Fruit fly (Drosophila melanogaster) whole organism, embryonic: ENCODE measurements around the gene RpS28b.
A peak's percentile ranks its signal among the peaks of the same experiment; 100 is the strongest.

Experiments used
- Bteb2 ChIP-seq: fragments of 200-800 bp; sonication (Bioruptor generic); optimal IDR thresholded peaks from 2 replicates; lab custom pipeline; 2016; ENCODE audit warnings: missing biosample characterization, missing genetic modification characterization
- CG11093 ChIP-seq: fragments of 200-800 bp; sonication (Bioruptor generic); IDR thresholded peaks from 3 replicates; pipeline ENCODE4 v1.3.6; 2022; ENCODE audit warnings: missing biosample characterization, missing genetic modification characterization
- CG11504 ChIP-seq: fragments of 200-800 bp; sonication (Bioruptor generic); optimal IDR thresholded peaks from 3 replicates; lab custom pipeline; 2019; ENCODE audit warnings: missing biosample characterization, mild to moderate bottlenecking, missing genetic modification characterization, moderate library complexity
- CG11696 ChIP-seq: fragments of 200-800 bp; sonication (Bioruptor generic); IDR thresholded peaks from 2 replicates; pipeline ENCODE4 v1.3.6; 2022; ENCODE audit warnings: missing biosample characterization, missing genetic modification characterization
- CG12769 ChIP-seq: fragments of 200-800 bp; sonication (Bioruptor generic); optimal IDR thresholded peaks from 2 replicates; lab custom pipeline; 2019; ENCODE audit warnings: missing biosample characterization, mild to moderate bottlenecking, missing genetic modification characterization, moderate library complexity
- CG14050 ChIP-seq: fragments of 200-800 bp; sonication (Bioruptor generic); IDR thresholded peaks from 3 replicates; pipeline ENCODE4 v1.3.6; 2022; ENCODE audit warnings: missing biosample characterization, missing genetic modification characterization
- CG14667 ChIP-seq: fragments of 200-800 bp; sonication (Bioruptor generic); IDR thresholded peaks from 2 replicates; pipeline ENCODE4 v1.3.6; 2022; ENCODE audit warnings: missing biosample characterization, missing genetic modification characterization
- CG1647 ChIP-seq: fragments of 200-800 bp; sonication (Bioruptor generic); optimal IDR thresholded peaks from 3 replicates; lab custom pipeline; 2016; ENCODE audit warnings: missing biosample characterization, missing genetic modification characterization
- CG16813 ChIP-seq: fragments of 200-800 bp; sonication (Bioruptor generic); IDR thresholded peaks from 3 replicates; pipeline ENCODE4 v1.3.6; 2022; ENCODE audit warnings: missing biosample characterization, missing genetic modification characterization; ENCODE audit not compliant: partially characterized antibody
- CG18262 ChIP-seq: fragments of 200-800 bp; optimal IDR thresholded peaks from 3 replicates; lab custom pipeline; 2019; ENCODE audit warnings: missing biosample characterization, mild to moderate bottlenecking, missing genetic modification characterization, moderate library complexity
- CG1832 ChIP-seq: fragments of 200-800 bp; sonication (Bioruptor generic); optimal IDR thresholded peaks from 2 replicates; lab custom pipeline; 2017; ENCODE audit warnings: missing biosample characterization, mild to moderate bottlenecking, missing genetic modification characterization, inconsistent platforms
- CG2129 ChIP-seq: fragments of 200-800 bp; sonication (Bioruptor generic); IDR thresholded peaks from 2 replicates; pipeline ENCODE4 v1.3.6; 2022; ENCODE audit warnings: missing biosample characterization, missing genetic modification characterization; ENCODE audit not compliant: partially characterized antibody
- CG2678 ChIP-seq: fragments of 200-800 bp; sonication (Bioruptor generic); optimal IDR thresholded peaks from 3 replicates; lab custom pipeline; 2019; ENCODE audit warnings: missing biosample characterization, mild to moderate bottlenecking, missing genetic modification characterization, moderate library complexity
- CG6654 ChIP-seq: fragments of 200-800 bp; sonication (Bioruptor generic); optimal IDR thresholded peaks from 2 replicates; lab custom pipeline; 2017; ENCODE audit warnings: missing biosample characterization, mild to moderate bottlenecking, missing genetic modification characterization
- CG6689 ChIP-seq: fragments of 200-800 bp; sonication (Bioruptor generic); IDR thresholded peaks from 2 replicates; pipeline ENCODE4 v1.3.6; 2022; ENCODE audit warnings: missing biosample characterization, missing genetic modification characterization
- CG6854 ChIP-seq: fragments of 200-800 bp; sonication (Bioruptor generic); optimal IDR thresholded peaks from 3 replicates; lab custom pipeline; 2017; ENCODE audit warnings: missing biosample characterization, mild to moderate bottlenecking, missing genetic modification characterization
- CG7357 ChIP-seq: fragments of 200-800 bp; sonication (Bioruptor generic); IDR thresholded peaks from 3 replicates; pipeline ENCODE4 v1.3.6; 2022; ENCODE audit warnings: missing biosample characterization, missing genetic modification characterization
- CG9797 ChIP-seq: fragments of 200-800 bp; sonication (Bioruptor generic); optimal IDR thresholded peaks from 3 replicates; lab custom pipeline; 2018; ENCODE audit warnings: missing biosample characterization, mild to moderate bottlenecking, missing genetic modification characterization
- CHES-1-like ChIP-seq: fragments of 200-800 bp; sonication (Bioruptor generic); optimal IDR thresholded peaks from 2 replicates; lab custom pipeline; 2016; ENCODE audit warnings: missing biosample characterization, missing genetic modification characterization
- D19B ChIP-seq: fragments of 200-800 bp; sonication (Bioruptor generic); optimal IDR thresholded peaks from 2 replicates; lab custom pipeline; 2017; ENCODE audit warnings: missing biosample characterization, mild to moderate bottlenecking, missing genetic modification characterization
- Dp ChIP-seq: fragments of 200-800 bp; sonication (Bioruptor generic); optimal IDR thresholded peaks from 2 replicates; lab custom pipeline; 2018; ENCODE audit warnings: missing biosample characterization, mild to moderate bottlenecking, missing genetic modification characterization, moderate library complexity
- E2f1 ChIP-seq: fragments of 200-800 bp; sonication (Bioruptor generic); IDR thresholded peaks from 2 replicates; pipeline ENCODE4 v1.3.6; 2022; ENCODE audit warnings: missing biosample characterization, missing genetic modification characterization
- E2f2 ChIP-seq: fragments of 200-800 bp; sonication (Bioruptor generic); IDR thresholded peaks from 2 replicates; pipeline ENCODE4 v1.3.6; 2022; ENCODE audit warnings: missing biosample characterization, missing genetic modification characterization
- Eip74EF ChIP-seq, 2 experiments: fragments of 200-800 bp in 1 of 2; fragments of >200 bp in 1 of 2; sonication (Bioruptor generic) in 1 of 2; optimal IDR thresholded peaks; 2 replicates each; lab custom pipeline; 2017 to 2019; ENCODE audit warnings: missing biosample characterization in 2 of 2, missing genetic modification characterization in 2 of 2, mild to moderate bottlenecking in 1 of 2, moderate library complexity in 1 of 2
- Elba2 ChIP-seq: fragments of 200-800 bp; sonication (Bioruptor generic); optimal IDR thresholded peaks from 3 replicates; lab custom pipeline; 2016; ENCODE audit warnings: missing biosample characterization, missing genetic modification characterization
- Ets65A ChIP-seq: fragments of 200-800 bp; sonication (Bioruptor generic); peaks from one replicate; lab custom pipeline; 2016; ENCODE audit warnings: missing biosample characterization, missing genetic modification characterization
- Fer3 ChIP-seq: fragments of 200-800 bp; sonication (Bioruptor generic); optimal IDR thresholded peaks from 2 replicates; lab custom pipeline; 2018; ENCODE audit warnings: missing biosample characterization, mild to moderate bottlenecking, missing genetic modification characterization, moderate library complexity
- HLH3B ChIP-seq: fragments of 200-800 bp; sonication (Bioruptor generic); IDR thresholded peaks from 2 replicates; pipeline ENCODE4 v1.3.6; 2022; ENCODE audit warnings: missing biosample characterization, missing genetic modification characterization
- Hand ChIP-seq: fragments of 200-800 bp; sonication (Bioruptor generic); optimal IDR thresholded peaks from 2 replicates; lab custom pipeline; 2017; ENCODE audit warnings: mild to moderate bottlenecking, missing biosample characterization, missing genetic modification reagents, missing genetic modification characterization
- MBD-R2 ChIP-seq: fragments of 200-800 bp; sonication (Bioruptor generic); IDR thresholded peaks from 2 replicates; pipeline ENCODE4 v1.3.6; 2022; ENCODE audit warnings: missing biosample characterization, missing genetic modification characterization
- Nf-YA ChIP-seq: fragments of 200-800 bp; sonication (Bioruptor generic); IDR thresholded peaks from 2 replicates; pipeline ENCODE4 v1.3.6; 2022; ENCODE audit warnings: missing biosample characterization, missing genetic modification characterization
- Nf-YC ChIP-seq: fragments of 200-800 bp; optimal IDR thresholded peaks from 3 replicates; lab custom pipeline; 2019; ENCODE audit warnings: missing biosample characterization, mild to moderate bottlenecking, missing genetic modification characterization, moderate library complexity
- ase ChIP-seq: fragments of 200-800 bp; sonication (Bioruptor generic); IDR thresholded peaks from 3 replicates; pipeline ENCODE4 v1.3.6; 2022; ENCODE audit warnings: missing biosample characterization, missing genetic modification characterization
- cad ChIP-seq: fragments of >200 bp; optimal IDR thresholded peaks from 2 replicates; lab custom pipeline; 2017; ENCODE audit warnings: missing biosample characterization, missing genetic modification characterization
- crol ChIP-seq: fragments of 200-800 bp; sonication (Bioruptor generic); IDR thresholded peaks from 2 replicates; pipeline ENCODE4 v1.3.6; 2022; ENCODE audit warnings: missing biosample characterization, missing genetic modification characterization
- en ChIP-seq: fragments of 200-800 bp; sonication (Bioruptor generic); optimal IDR thresholded peaks from 2 replicates; lab custom pipeline; 2016; ENCODE audit warnings: missing biosample characterization, missing genetic modification characterization
- eyg ChIP-seq: fragments of 200-800 bp; sonication (Bioruptor generic); optimal IDR thresholded peaks from 3 replicates; lab custom pipeline; 2016; ENCODE audit warnings: missing biosample characterization, missing genetic modification characterization
- fd64A ChIP-seq: fragments of 200-800 bp; sonication (Bioruptor generic); optimal IDR thresholded peaks from 3 replicates; lab custom pipeline; 2018; ENCODE audit warnings: missing biosample characterization, mild to moderate bottlenecking, missing genetic modification characterization
- fru ChIP-seq: fragments of >200 bp; optimal IDR thresholded peaks from 2 replicates; lab custom pipeline; 2017
- gem ChIP-seq: fragments of 200-800 bp; sonication (Bioruptor generic); optimal IDR thresholded peaks from 2 replicates; lab custom pipeline; 2019; ENCODE audit warnings: missing biosample characterization, mild to moderate bottlenecking, missing genetic modification characterization, moderate library complexity
- gt ChIP-seq: fragments of 200-800 bp; sonication (Bioruptor generic); IDR thresholded peaks from 2 replicates; pipeline ENCODE4 v1.3.6; 2022; ENCODE audit warnings: missing biosample characterization, missing genetic modification characterization
- inv ChIP-seq: fragments of 200-800 bp; sonication (Bioruptor generic); IDR thresholded peaks from 2 replicates; pipeline ENCODE4 v1.3.6; 2022; ENCODE audit warnings: missing biosample characterization, missing genetic modification characterization; ENCODE audit not compliant: partially characterized antibody
- klu ChIP-seq: fragments of 200-800 bp; sonication (Bioruptor generic); IDR thresholded peaks from 2 replicates; pipeline ENCODE4 v1.3.6; 2022; ENCODE audit warnings: missing biosample characterization, missing genetic modification characterization
- p53 ChIP-seq: fragments of 200-800 bp; sonication (Bioruptor generic); optimal IDR thresholded peaks from 2 replicates; lab custom pipeline; 2016; ENCODE audit warnings: missing biosample characterization, missing genetic modification characterization
- pnt ChIP-seq: fragments of 200-800 bp; sonication (Bioruptor generic); optimal IDR thresholded peaks from 3 replicates; lab custom pipeline; 2016; ENCODE audit warnings: missing biosample characterization, missing genetic modification characterization
- salm ChIP-seq: fragments of 200-800 bp; sonication (Bioruptor generic); optimal IDR thresholded peaks from 2 replicates; lab custom pipeline; 2018; ENCODE audit warnings: missing biosample characterization, mild to moderate bottlenecking, missing genetic modification characterization
- sens ChIP-seq: fragments of 200-800 bp; sonication (Bioruptor generic); peaks from one replicate; lab custom pipeline; 2016; ENCODE audit warnings: missing biosample characterization, missing genetic modification characterization
- sna ChIP-seq: fragments of 200-800 bp; sonication (Bioruptor generic); IDR thresholded peaks from 2 replicates; pipeline ENCODE4 v1.3.6; 2022; ENCODE audit warnings: missing biosample characterization, missing genetic modification characterization; ENCODE audit not compliant: partially characterized antibody
- so ChIP-seq: fragments of 200-800 bp; sonication (Bioruptor generic); IDR thresholded peaks from 3 replicates; pipeline ENCODE4 v1.3.6; 2022; ENCODE audit warnings: missing biosample characterization, missing genetic modification characterization
- sqz ChIP-seq: fragments of 200-800 bp; sonication (Bioruptor generic); optimal IDR thresholded peaks from 3 replicates; lab custom pipeline; 2018; ENCODE audit warnings: missing biosample characterization, mild to moderate bottlenecking, missing genetic modification characterization
- sr ChIP-seq: fragments of 200-800 bp; sonication (Bioruptor generic); IDR thresholded peaks from 3 replicates; pipeline ENCODE4 v1.3.6; 2022; ENCODE audit warnings: missing biosample characterization, missing genetic modification characterization
- vnd ChIP-seq: fragments of 200-800 bp; sonication (Bioruptor generic); IDR thresholded peaks from 3 replicates; pipeline ENCODE4 v1.3.6; 2022; ENCODE audit warnings: missing biosample characterization, missing genetic modification characterization; ENCODE audit not compliant: partially characterized antibody
- zfh1 ChIP-seq: fragments of 200-800 bp; sonication (Bioruptor generic); IDR thresholded peaks from 3 replicates; pipeline ENCODE4 v1.3.6; 2022; ENCODE audit warnings: missing biosample characterization, missing genetic modification characterization

RpS28b gene

DNA sequence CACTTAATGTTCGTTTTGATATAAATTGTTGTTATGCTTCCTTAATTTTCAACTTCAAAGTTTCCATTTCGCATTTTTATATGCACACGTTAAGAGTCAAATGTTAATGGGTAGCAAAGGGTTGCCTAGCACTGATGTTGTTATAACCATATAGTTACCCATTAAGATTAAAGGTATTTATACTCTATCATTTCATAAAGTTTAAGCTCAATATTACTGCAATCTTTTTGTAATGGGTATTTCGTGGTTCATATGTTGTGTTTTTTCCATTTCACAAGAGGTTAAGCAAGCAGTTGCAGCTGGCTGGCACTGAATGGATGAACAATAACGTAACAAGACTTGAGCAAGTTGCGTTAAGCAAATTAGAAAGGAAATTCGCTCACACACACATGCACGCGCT, 22.6 kb upstream of the RpS28b start (continued):
- TF ChIP-seq vnd (GFP tag; lab: Robert Waterston, UW) (no peak), HLH3B (GFP tag; lab: Robert Waterston, UW) (0 out of 2 replicates have a peak, but pooled peaks have one; percentile 22), gem (tag; lab: Kevin White, UChicago) (peak; percentile 39), CG6689 (GFP tag; lab: Robert Waterston, UW) (peak; percentile 25; the same call in 1 of the 2 replicates), CHES-1-like (GFP tag; lab: Kevin White, UChicago) (no peak), CG14050 (GFP tag; lab: Robert Waterston, UW) (no peak), CG9797 (GFP tag; lab: Kevin White, UChicago) (no peak), CG1647 (GFP tag; lab: Kevin White, UChicago) (no peak), CG16813 (GFP tag; lab: Robert Waterston, UW) (no peak), CG6854 (GFP tag; lab: Kevin White, UChicago) (no peak), Nf-YA (GFP tag; lab: Robert Waterston, UW) (no peak), D19B (peak; percentile 51), salm (no peak), CG1832 (no peak), CG11696 (no peak), sens (GFP tag; lab: Kevin White, UChicago) (peak; percentile 63), CG11504 (tag; lab: Kevin White, UChicago) (peak; percentile 43), Eip74EF (GFP tag; optimal IDR thresholded peaks at IDR 0.05; lab: Kevin White, UChicago) (no peak), Ets65A (GFP tag; lab: Kevin White, UChicago) (peak; percentile 91), CG12769 (peak; percentile 11), en (no peak), ase (no peak), Fer3 (tag; lab: Kevin White, UChicago) (no peak), pnt (GFP tag; lab: Kevin White, UChicago) (no peak), CG18262 (tag; lab: Kevin White, UChicago) (no peak), Bteb2 (GFP tag; lab: Kevin White, UChicago) (no peak), inv (GFP tag; lab: Robert Waterston, UW) (no peak), Hand (GFP tag; lab: Kevin White, UChicago) (no peak), sna (no peak), fd64A (GFP tag; lab: Kevin White, UChicago) (no peak), sr (GFP tag; lab: Robert Waterston, UW) (no peak), Nf-YC (tag; lab: Kevin White, UChicago) (no peak), MBD-R2 (GFP tag; lab: Robert Waterston, UW) (no peak), E2f1 (no peak), gt (GFP tag; lab: Robert Waterston, UW) (no peak), eyg (no peak), p53 (no peak), klu (GFP tag; lab: Robert Waterston, UW) (no peak), crol (GFP tag; lab: Robert Waterston, UW) (no peak), CG14667 (GFP tag; lab: Robert Waterston, UW) (no peak), sqz (GFP tag; lab: Kevin White, UChicago) (no peak), CG7357 (GFP tag; lab: Robert Waterston, UW) (no peak), so (GFP tag; lab: Robert Waterston, UW) (no peak), zfh1 (GFP tag; lab: Robert Waterston, UW) (0 out of 3 replicates have a peak, but pooled peaks have one; percentile 7), E2f2 (no peak), CG2129 (no peak), Elba2 (GFP tag; lab: Kevin White, UChicago) (no peak), CG6654 (GFP tag; lab: Kevin White, UChicago) (no peak), Dp (GFP tag; lab: Kevin White, UChicago) (no peak), CG2678 (peak; percentile 22), cad (no peak), fru (lab: Kevin White, UChicago) (no peak), CG11093 (GFP tag; lab: Robert Waterston, UW) (no peak)
